Fruit fly (Drosophila melanogaster): ENCODE measurements around the gene CG13068.

Gene CG13068

DNA sequence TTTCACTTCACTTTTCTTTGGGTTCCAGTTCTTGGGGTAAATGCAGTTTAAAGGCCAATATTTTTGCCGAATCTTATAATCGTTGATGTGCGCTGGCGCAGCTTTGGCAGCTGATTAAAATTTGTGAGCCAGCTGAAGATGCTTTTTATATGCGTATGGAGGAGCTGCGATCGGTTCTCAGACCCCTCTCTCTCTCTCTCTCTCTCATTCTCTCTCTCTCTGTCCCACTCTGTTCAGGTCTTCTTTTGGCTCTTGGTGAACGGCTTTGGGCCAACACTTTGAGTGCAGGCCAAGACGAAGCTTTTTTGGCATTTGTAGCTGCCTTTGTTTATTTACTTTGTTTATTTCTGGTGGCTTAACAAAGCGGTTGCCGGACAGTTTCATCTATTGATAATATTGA, 19.1 kb downstream of the CG13068 start, which contains the start of gene CG13046:
TSS of gene CG13046 (minus strand) at position 101 of the 400 bp plus-strand sequence.
- TF ChIP-seq CG12071 (GFP tag; optimal IDR thresholded peaks at IDR 0.05) (no peak), CG16779 (GFP tag; IDR thresholded peaks at IDR 0.05) (no peak), CG3847 (GFP tag; IDR thresholded peaks at IDR 0.05) (no peak), chinmo (GFP tag; IDR thresholded peaks at IDR 0.05; ENCODE audit: partially characterized antibody) (0 out of 4 replicates have a peak, but pooled peaks have one; percentile 18), unpg (GFP tag; optimal IDR thresholded peaks at IDR 0.05) (no peak), Trl (optimal IDR thresholded peaks at IDR 0.05) (peak; percentile 8 to 42), Trl (GFP tag; optimal IDR thresholded peaks at IDR 0.05) (no peak), CG9437 (GFP tag; optimal IDR thresholded peaks at IDR 0.05) (no peak), lab (GFP tag; optimal IDR thresholded peaks at IDR 0.05) (no peak), bsh (GFP tag; optimal IDR thresholded peaks at IDR 0.05) (no peak), CG12299 (tag; optimal IDR thresholded peaks at IDR 0.05) (no peak)

DNA sequence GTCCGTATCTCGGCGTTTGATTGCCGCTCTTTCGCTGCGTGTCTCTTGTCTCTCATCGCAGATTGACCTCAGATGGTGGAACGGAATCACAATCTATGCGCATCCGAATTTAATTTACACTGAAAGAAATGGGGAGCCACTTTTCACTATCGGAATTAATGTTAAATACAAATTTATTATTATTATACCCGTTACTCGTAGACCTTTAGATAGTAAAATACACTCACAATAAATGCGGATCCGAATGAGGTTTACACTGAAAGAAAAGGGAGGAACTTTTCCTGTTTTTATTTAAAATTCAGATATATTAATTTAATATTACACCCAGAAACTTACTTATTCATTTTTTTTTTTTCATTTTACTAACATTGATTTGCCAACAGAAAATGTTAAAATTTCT, 19.9 kb downstream of the CG13068 start:
- TF ChIP-seq E2f1 (GFP tag; IDR thresholded peaks at IDR 0.05) = peak; percentile 33; the same call in 1 of the 2 replicates
- no peak for TF ChIP-seq CG14965 (GFP tag; optimal IDR thresholded peaks at IDR 0.05; ENCODE audit: borderline replicate concordance)
- TF ChIP-seq slou (GFP tag; optimal IDR thresholded peaks at IDR 0.05) = no peak
- TF ChIP-seq ranshi (GFP tag; IDR thresholded peaks at IDR 0.05) = 0 out of 2 replicates have a peak, but pooled peaks have one; percentile 28
- TF ChIP-seq al (GFP tag; IDR thresholded peaks at IDR 0.05) = no peak
- TF ChIP-seq CG14441 (GFP tag; IDR thresholded peaks at IDR 0.05) = peak; percentile 33; the same call in 1 of the 2 replicates
- TF ChIP-seq Bteb2 (GFP tag; optimal IDR thresholded peaks at IDR 0.05) = no peak
- no peak for TF ChIP-seq Dbx (GFP tag; IDR thresholded peaks at IDR 0.05)
- peak; percentile 58; the same call in 1 of the 2 replicates for TF ChIP-seq Ada2b (GFP tag; IDR thresholded peaks at IDR 0.05)
- TF ChIP-seq Trl (optimal IDR thresholded peaks at IDR 0.05) = no peak
- no peak for TF ChIP-seq Trl (GFP tag; optimal IDR thresholded peaks at IDR 0.05)
- no peak for TF ChIP-seq danr (GFP tag; IDR thresholded peaks at IDR 0.05)
- no peak for TF ChIP-seq kni (GFP tag; optimal IDR thresholded peaks at IDR 0.05)
- no peak for TF ChIP-seq CG6175 (GFP tag; IDR thresholded peaks at IDR 0.05)
- TF ChIP-seq Xbp1 (GFP tag; optimal IDR thresholded peaks at IDR 0.05) = peak; percentile 56
- peak; percentile 67 for TF ChIP-seq CG15269 (tag; optimal IDR thresholded peaks at IDR 0.05)
- no peak for TF ChIP-seq jumu (GFP tag; optimal IDR thresholded peaks at IDR 0.05)
- 0 out of 2 replicates have a peak, but pooled peaks have one; percentile 25 for TF ChIP-seq CG32772 (GFP tag; IDR thresholded peaks at IDR 0.05)
- no peak for TF ChIP-seq Side (GFP tag; optimal IDR thresholded peaks at IDR 0.05)
- TF ChIP-seq fd64A (GFP tag; optimal IDR thresholded peaks at IDR 0.05) = no peak
- TF ChIP-seq eyg (GFP tag; optimal IDR thresholded peaks at IDR 0.05) = no peak
- no peak for TF ChIP-seq CG7745 (tag; optimal IDR thresholded peaks at IDR 0.05)
- no peak for TF ChIP-seq HHEX (GFP tag; optimal IDR thresholded peaks at IDR 0.05)
- 0 out of 2 replicates have a peak, but pooled peaks have one; percentile 9 for TF ChIP-seq CG10321 (GFP tag; IDR thresholded peaks at IDR 0.05)
- TF ChIP-seq CG1792 (GFP tag; optimal IDR thresholded peaks at IDR 0.05) = no peak
- TF ChIP-seq Rfx (GFP tag; IDR thresholded peaks at IDR 0.05) = peak; percentile 38; the same call in 1 of the 2 replicates
- TF ChIP-seq Fer2 (tag; optimal IDR thresholded peaks at IDR 0.05) = no peak
- 0 out of 3 replicates have a peak, but pooled peaks have one; percentile 27 for TF ChIP-seq CG11695 (GFP tag; IDR thresholded peaks at IDR 0.05)
- TF ChIP-seq gem (tag; optimal IDR thresholded peaks at IDR 0.05) = peak; percentile 65
- peak; percentile 61 for TF ChIP-seq Oli (tag; optimal IDR thresholded peaks at IDR 0.05)
- peak; percentile 13 for TF ChIP-seq CG17385 (GFP tag; optimal IDR thresholded peaks at IDR 0.05)
- TF ChIP-seq esg (GFP tag; conservative IDR thresholded peaks at IDR 0.05) = peak; percentile 64; the same call in 1 of the 2 replicates
- TF ChIP-seq dmrt99B (tag; optimal IDR thresholded peaks at IDR 0.05) = peak; percentile 43
- TF ChIP-seq CG15601 (tag; optimal IDR thresholded peaks at IDR 0.05) = no peak
- peak; percentile 41 for TF ChIP-seq CG13424 (tag; optimal IDR thresholded peaks at IDR 0.05)
- peak; percentile 40; the same call in 1 of the 2 replicates for TF ChIP-seq vvl (GFP tag; IDR thresholded peaks at IDR 0.05)
- 0 out of 2 replicates have a peak, but pooled peaks have one; percentile 7 for TF ChIP-seq onecut (GFP tag; IDR thresholded peaks at IDR 0.05)
- no peak for TF ChIP-seq CG10543 (GFP tag; optimal IDR thresholded peaks at IDR 0.05)
- TF ChIP-seq CG31441 (GFP tag; IDR thresholded peaks at IDR 0.05) = no peak
- peak; percentile 39 for TF ChIP-seq CG7839 (tag; optimal IDR thresholded peaks at IDR 0.05)
